Worm (Caenorhabditis elegans): ENCODE results near the gene T16G1.3.

ce11 chrV:12928929-12929532, 15.1 kb downstream of the T16G1.3 start, which contains the start of gene T16G1.2:
- TF ChIP-seq nhr-102 (tag; optimal IDR thresholded peaks at IDR 0.05) (no peak), aly-2 (tag; optimal IDR thresholded peaks at IDR 0.05) (no peak), nhr-6 (tag; optimal IDR thresholded peaks at IDR 0.05) (no peak), ceh-28 (tag; optimal IDR thresholded peaks at IDR 0.05) (no peak), mep-1 (tag; optimal IDR thresholded peaks at IDR 0.05) (no peak), nhr-237 (tag; optimal IDR thresholded peaks at IDR 0.05) (no peak), nhr-11 (tag; optimal IDR thresholded peaks at IDR 0.05) (no peak)

All from whole organism, L4 larva.